Worm (Caenorhabditis elegans) whole organism, L4 larva: ENCODE data around the gene nasp-1.

ENCODE experiments used
- D1046.2 ChIP-seq: fragments of 200-800 bp; sonication (Bioruptor generic); IDR thresholded peaks from 2 replicates; pipeline ENCODE4 v1.3.6; 2022; ENCODE audit warnings: missing genetic modification characterization, missing compliant biosample characterization
- F26F4.8 ChIP-seq: fragments of 200-800 bp; sonication (Bioruptor generic); conservative IDR thresholded peaks from 2 replicates; pipeline ENCODE4 v1.3.6; 2022; ENCODE audit warnings: missing genetic modification characterization, missing compliant biosample characterization
- F37D6.2 ChIP-seq: sonication (generic microtip); optimal IDR thresholded peaks from 2 replicates; lab custom pipeline; 2016; ENCODE audit warnings: mild to moderate bottlenecking, missing genetic modification characterization, missing compliant biosample characterization
- F44E2.7 ChIP-seq: fragments of 200-800 bp; sonication (Bioruptor generic); IDR thresholded peaks from 2 replicates; pipeline ENCODE4 v2.1.2; 2022; ENCODE audit warnings: missing genetic modification characterization, missing compliant biosample characterization
- T20F7.1 ChIP-seq: fragments of 200-800 bp; sonication (Bioruptor generic); optimal IDR thresholded peaks from 2 replicates; lab custom pipeline; 2018; ENCODE audit warnings: mild to moderate bottlenecking, missing genetic modification characterization, missing compliant biosample characterization
- T26A8.4 ChIP-seq: fragments of 200-800 bp; sonication (Bioruptor generic); IDR thresholded peaks from 2 replicates; pipeline ENCODE4 v1.3.6; 2022; ENCODE audit warnings: missing genetic modification characterization, missing compliant biosample characterization
- Y105C5A.15 ChIP-seq: fragments of 200-800 bp; sonication (Bioruptor generic); IDR thresholded peaks from 2 replicates; pipeline ENCODE4 v1.3.6; 2022; ENCODE audit warnings: missing genetic modification characterization, missing compliant biosample characterization
- Y48G9A.11 ChIP-seq: fragments of 200-800 bp; sonication (Bioruptor generic); IDR thresholded peaks from 2 replicates; pipeline ENCODE4 v1.3.6; 2022; ENCODE audit warnings: missing genetic modification reagents, missing genetic modification characterization, missing compliant biosample characterization
- Y75B8A.6 ChIP-seq: fragments of 200-800 bp; sonication (Bioruptor generic); IDR thresholded peaks from 2 replicates; pipeline ENCODE4 v1.3.6; 2022; ENCODE audit warnings: missing genetic modification reagents, missing genetic modification characterization, missing compliant biosample characterization
- ZK546.5 ChIP-seq, 2 experiments: sonication (generic microtip); optimal IDR thresholded peaks; 2 replicates each; lab custom pipeline; 2017; ENCODE audit warnings: missing biosample characterization in 2 of 2, missing genetic modification characterization in 2 of 2
- aha-1 ChIP-seq: fragments of 150-350 bp; peaks from one replicate; lab custom pipeline; 2014; ENCODE audit warnings: missing biosample characterization, missing genetic modification characterization
- ama-1 ChIP-seq: fragments of 150-350 bp; optimal IDR thresholded peaks from 2 replicates; lab custom pipeline; 2014; ENCODE audit warnings: inconsistent platforms, mixed read lengths
- arid-1 ChIP-seq: fragments of 200-800 bp; sonication (Bioruptor generic); conservative IDR thresholded peaks from 2 replicates; pipeline ENCODE4 v1.3.6; 2022; ENCODE audit warnings: missing genetic modification reagents, missing genetic modification characterization, missing compliant biosample characterization
- attf-4 ChIP-seq: sonication (generic microtip); optimal IDR thresholded peaks from 3 replicates; lab custom pipeline; 2017; ENCODE audit warnings: missing biosample characterization, missing genetic modification characterization
- daf-12 ChIP-seq: fragments of 150-350 bp; optimal IDR thresholded peaks from 2 replicates; lab custom pipeline; 2014; ENCODE audit warnings: missing biosample characterization, missing genetic modification reagents, missing genetic modification characterization
- daf-16 ChIP-seq, 3 experiments: sonication (generic microtip); optimal IDR thresholded peaks; 2 replicates each; lab custom pipeline; 2016 to 2017; ENCODE audit warnings: missing genetic modification characterization in 3 of 3, missing genetic modification reagents in 3 of 3, mild to moderate bottlenecking in 2 of 3, missing compliant biosample characterization in 2 of 3, missing biosample characterization in 1 of 3, moderate library complexity in 1 of 3
- dmd-6 ChIP-seq: fragments of 200-800 bp; sonication (Bioruptor generic); IDR thresholded peaks from 2 replicates; pipeline ENCODE4 v1.3.6; 2022; ENCODE audit warnings: missing genetic modification reagents, missing genetic modification characterization, missing compliant biosample characterization
- dmd-8 ChIP-seq: fragments of 200-800 bp; sonication (Bioruptor generic); IDR thresholded peaks from 2 replicates; pipeline ENCODE4 v1.3.6; 2022; ENCODE audit warnings: missing genetic modification characterization, missing compliant biosample characterization
- dmd-9 ChIP-seq: fragments of 200-800 bp; sonication (Bioruptor generic); IDR thresholded peaks from 2 replicates; pipeline ENCODE4 v1.3.6; 2022; ENCODE audit warnings: missing genetic modification reagents, missing genetic modification characterization, missing compliant biosample characterization
- dve-1 ChIP-seq: sonication (generic microtip); optimal IDR thresholded peaks from 2 replicates; lab custom pipeline; 2017; ENCODE audit warnings: antibody characterized with exemption, mild to moderate bottlenecking, missing genetic modification characterization, missing compliant biosample characterization; ENCODE audit not compliant: insufficient read depth
- egl-43 ChIP-seq: fragments of 200-800 bp; sonication (Bioruptor generic); IDR thresholded peaks from 2 replicates; pipeline ENCODE4 v1.3.6; 2022; ENCODE audit warnings: missing genetic modification reagents, missing genetic modification characterization, missing compliant biosample characterization
- gei-8 ChIP-seq: fragments of 200-800 bp; sonication (Bioruptor generic); optimal IDR thresholded peaks from 2 replicates; lab custom pipeline; 2018; ENCODE audit warnings: mild to moderate bottlenecking, missing genetic modification characterization, missing compliant biosample characterization
- hif-1 ChIP-seq, 2 experiments: sonication (generic microtip); optimal IDR thresholded peaks; 2 replicates each; lab custom pipeline; 2016 to 2017; ENCODE audit warnings: missing compliant biosample characterization in 2 of 2, missing genetic modification characterization in 2 of 2, missing genetic modification reagents in 2 of 2, missing genotype in 2 of 2, mild to moderate bottlenecking in 1 of 2
- hmg-1.1 ChIP-seq: fragments of 200-800 bp; sonication (Bioruptor generic); IDR thresholded peaks from 2 replicates; pipeline ENCODE4 v1.3.6; 2022; ENCODE audit warnings: missing genetic modification reagents, missing genetic modification characterization, missing compliant biosample characterization
- lin-13 ChIP-seq: fragments of 150-350 bp; optimal IDR thresholded peaks from 2 replicates; lab custom pipeline; 2014; ENCODE audit warnings: missing biosample characterization, missing genetic modification reagents, missing genetic modification characterization
- lin-38 ChIP-seq: fragments of 200-800 bp; sonication (Bioruptor generic); IDR thresholded peaks from 2 replicates; pipeline ENCODE4 v1.3.6; 2022; ENCODE audit warnings: missing genetic modification reagents, missing genetic modification characterization, missing compliant biosample characterization
- lsy-2 ChIP-seq, 2 experiments: fragments of 150-350 bp in 1 of 2; sonication (generic microtip) in 1 of 2; optimal IDR thresholded peaks; 2 replicates each; lab custom pipeline; 2014 to 2017; ENCODE audit warnings: missing biosample characterization in 2 of 2, missing genetic modification characterization in 2 of 2
- madf-9 ChIP-seq: fragments of 200-800 bp; sonication (Bioruptor generic); conservative IDR thresholded peaks from 2 replicates; pipeline ENCODE4 v1.3.6; 2022; ENCODE audit warnings: missing genetic modification reagents, missing genetic modification characterization, missing compliant biosample characterization
- mes-2 ChIP-seq: sonication (generic microtip); optimal IDR thresholded peaks from 2 replicates; lab custom pipeline; 2016; ENCODE audit warnings: missing genotype, mild to moderate bottlenecking, missing genetic modification characterization, missing compliant biosample characterization; ENCODE audit not compliant: poor library complexity, severe bottlenecking
- nhr-10 ChIP-seq: fragments of 150-350 bp; optimal IDR thresholded peaks from 2 replicates; lab custom pipeline; 2014; ENCODE audit warnings: missing biosample characterization, missing genetic modification characterization
- nhr-11 ChIP-seq: fragments of 150-350 bp; optimal IDR thresholded peaks from 2 replicates; lab custom pipeline; 2014; ENCODE audit warnings: missing biosample characterization, missing genetic modification characterization
- nhr-237 ChIP-seq: sonication (generic microtip); optimal IDR thresholded peaks from 2 replicates; lab custom pipeline; 2017; ENCODE audit warnings: missing biosample characterization, missing genetic modification characterization
- nhr-76 ChIP-seq: fragments of 150-350 bp; optimal IDR thresholded peaks from 2 replicates; lab custom pipeline; 2014; ENCODE audit warnings: missing biosample characterization, missing genetic modification characterization
- nhr-77 ChIP-seq: fragments of 150-350 bp; optimal IDR thresholded peaks from 2 replicates; lab custom pipeline; 2014; ENCODE audit warnings: missing biosample characterization, missing genetic modification characterization
- php-3 ChIP-seq: fragments of 200-800 bp; sonication (Bioruptor generic); IDR thresholded peaks from 2 replicates; pipeline ENCODE4 v1.3.6; 2022; ENCODE audit warnings: missing genetic modification reagents, missing genetic modification characterization, missing compliant biosample characterization
- pqm-1 ChIP-seq: sonication (generic microtip); optimal IDR thresholded peaks from 2 replicates; lab custom pipeline; 2017; ENCODE audit warnings: missing biosample characterization, missing genetic modification characterization
- saeg-2 ChIP-seq: fragments of 200-800 bp; sonication (Bioruptor generic); IDR thresholded peaks from 2 replicates; pipeline ENCODE4 v1.3.6; 2022; ENCODE audit warnings: missing genetic modification reagents, missing genetic modification characterization, missing compliant biosample characterization
- sdz-12 ChIP-seq: fragments of 200-800 bp; sonication (Bioruptor generic); optimal IDR thresholded peaks from 2 replicates; lab custom pipeline; 2018; ENCODE audit warnings: mild to moderate bottlenecking, missing genetic modification characterization, missing compliant biosample characterization
- snpc-4 ChIP-seq: fragments of 150-350 bp; optimal IDR thresholded peaks from 2 replicates; lab custom pipeline; 2014; ENCODE audit warnings: missing biosample characterization, missing genetic modification characterization
- spr-1 ChIP-seq: sonication (generic microtip); optimal IDR thresholded peaks from 2 replicates; lab custom pipeline; 2016; ENCODE audit warnings: mild to moderate bottlenecking, missing genetic modification characterization, missing compliant biosample characterization
- tag-97 ChIP-seq: fragments of 200-800 bp; sonication (Bioruptor generic); IDR thresholded peaks from 2 replicates; pipeline ENCODE4 v1.3.6; 2022; ENCODE audit warnings: missing genetic modification characterization, missing compliant biosample characterization
- unc-130 ChIP-seq: sonication (generic microtip); optimal IDR thresholded peaks from 2 replicates; lab custom pipeline; 2016; ENCODE audit warnings: missing genetic modification reagents, missing genetic modification characterization, missing compliant biosample characterization
- vab-7 ChIP-seq: fragments of 200-800 bp; sonication (Bioruptor generic); IDR thresholded peaks from 2 replicates; pipeline ENCODE4 v1.3.6; 2022; ENCODE audit warnings: missing genetic modification reagents, missing genetic modification characterization, missing compliant biosample characterization
- zfp-3 ChIP-seq: fragments of 200-800 bp; sonication (Bioruptor generic); conservative IDR thresholded peaks from 2 replicates; pipeline ENCODE4 v1.3.6; 2022; ENCODE audit warnings: missing genetic modification reagents, missing genetic modification characterization, missing compliant biosample characterization
- zip-11 ChIP-seq: fragments of 200-800 bp; sonication (Bioruptor generic); IDR thresholded peaks from 2 replicates; pipeline ENCODE4 v1.3.6; 2022; ENCODE audit warnings: missing genetic modification characterization, missing compliant biosample characterization
- zip-2 ChIP-seq: fragments of 150-350 bp; optimal IDR thresholded peaks from 2 replicates; lab custom pipeline; 2014; ENCODE audit warnings: missing biosample characterization, missing genetic modification characterization
- ztf-11 ChIP-seq: fragments of 150-350 bp; optimal IDR thresholded peaks from 2 replicates; lab custom pipeline; 2014; ENCODE audit warnings: missing biosample characterization, missing genetic modification characterization
- ztf-7 ChIP-seq: fragments of 150-350 bp; optimal IDR thresholded peaks from 2 replicates; lab custom pipeline; 2014; ENCODE audit warnings: missing biosample characterization, missing genetic modification characterization

Gene nasp-1

ce11 chrII:11125059-11125594 is 18.7 kb downstream of the nasp-1 start (continued):
- TF ChIP-seq pqm-1 (tag; lab: Kevin White, UChicago) = no peak
- TF ChIP-seq nhr-237 (tag; lab: Kevin White, UChicago) = no peak
- no peak for TF ChIP-seq hif-1 (tag; optimal IDR thresholded peaks at IDR 0.05; lab: Kevin White, UChicago)
- no peak for TF ChIP-seq egl-43
- no peak for TF ChIP-seq Y105C5A.15 (GFP tag; lab: Robert Waterston, UW)
- 0 out of 2 replicates have a peak, but pooled peaks have one; percentile 30 for TF ChIP-seq vab-7 (GFP tag; lab: Robert Waterston, UW)

ce11 chrII:11126312-11127000 is 20.0 kb downstream of the nasp-1 start, which contains the start of the genes rps-9 and lsm-1:
rps-9 (minus strand) TSS chrII:11126362.
lsm-1 (plus strand) TSS chrII:11126950.
- TF ChIP-seq saeg-2 (GFP tag; lab: Robert Waterston, UW) (no peak), zip-2 (tag; lab: Kevin White, UChicago) (no peak), snpc-4 (tag; lab: Kevin White, UChicago) (no peak), aha-1 (tag; lab: Kevin White, UChicago) (peak; percentile 23), hmg-1.1 (GFP tag; lab: Robert Waterston, UW) (peak; percentile 60; the same call in 1 of the 2 replicates), nhr-11 (tag; lab: Kevin White, UChicago) (peak; percentile 45), F26F4.8 (GFP tag; lab: Robert Waterston, UW) (no peak), unc-130 (GFP tag; lab: Kevin White, UChicago) (peak; percentile 45), zfp-3 (GFP tag; lab: Robert Waterston, UW) (no peak), nhr-76 (tag; lab: Kevin White, UChicago) (no peak), daf-12 (no peak), lin-38 (GFP tag; lab: Robert Waterston, UW) (peak; percentile 70), Y48G9A.11 (GFP tag; lab: Robert Waterston, UW) (no peak), dmd-9 (GFP tag; lab: Robert Waterston, UW) (no peak), gei-8 (no peak), F44E2.7 (no peak), mes-2 (tag; lab: Kevin White, UChicago) (peak; percentile 84), zip-11 (no peak), lin-13 (GFP tag; lab: Kevin White, UChicago) (peak; percentile 60), daf-16 (GFP tag; optimal IDR thresholded peaks at IDR 0.05; lab: Kevin White, UChicago) (no peak), daf-16 (tag; optimal IDR thresholded peaks at IDR 0.05; lab: Kevin White, UChicago) (peak; percentile 32), nhr-77 (tag; lab: Kevin White, UChicago) (peak; percentile 50), nhr-10 (no peak), spr-1 (no peak), dmd-6 (GFP tag; lab: Robert Waterston, UW) (peak; percentile 25; the same call in 1 of the 2 replicates), dmd-8 (GFP tag; lab: Robert Waterston, UW) (no peak), lsy-2 (tag; optimal IDR thresholded peaks at IDR 0.05; lab: Kevin White, UChicago) (peak; percentile 49 to 98), F37D6.2 (tag; lab: Kevin White, UChicago) (no peak), T20F7.1 (no peak), Y75B8A.6 (GFP tag; lab: Robert Waterston, UW) (no peak), dve-1 (tag; lab: Kevin White, UChicago) (peak; percentile 49), ZK546.5 (tag; optimal IDR thresholded peaks at IDR 0.05; lab: Kevin White, UChicago) (no peak), tag-97 (no peak), sdz-12 (no peak), D1046.2 (GFP tag; lab: Robert Waterston, UW) (no peak), attf-4 (tag; lab: Kevin White, UChicago) (no peak), ztf-11 (tag; lab: Kevin White, UChicago) (no peak), arid-1 (GFP tag; lab: Robert Waterston, UW) (0 out of 2 replicates have a peak, but pooled peaks have one; percentile 38), php-3 (GFP tag; lab: Robert Waterston, UW) (no peak), ztf-7 (tag; lab: Kevin White, UChicago) (no peak), T26A8.4 (GFP tag; lab: Robert Waterston, UW) (no peak), ama-1 (lab: Kevin White, UChicago) (peak; percentile 32), madf-9 (GFP tag; lab: Robert Waterston, UW) (no peak)
